Worm (Caenorhabditis elegans) whole organism, L4/young adult: ENCODE data around the gene kxd-1.

Experiments
- W03F9.2 ChIP-seq: fragments of 150-350 bp; optimal IDR thresholded peaks from 2 replicates; lab custom pipeline; 2014; ENCODE audit warnings: missing biosample characterization, missing genetic modification characterization
- dao-5 ChIP-seq: sonication (generic microtip); optimal IDR thresholded peaks from 2 replicates; lab custom pipeline; 2016; ENCODE audit warnings: missing genotype, missing genetic modification characterization, moderate library complexity, missing compliant biosample characterization
- him-1 ChIP-seq: sonication (generic microtip); optimal IDR thresholded peaks from 2 replicates; lab custom pipeline; 2016; ENCODE audit warnings: missing genotype, missing genetic modification reagents, missing genetic modification characterization, missing compliant biosample characterization

- TF ChIP-seq dao-5 (tag; lab: Kevin White, UChicago) (no peak), him-1 (tag; lab: Kevin White, UChicago) (no peak), W03F9.2 (tag; lab: Kevin White, UChicago) (no peak)
Observed at ce11 chrV:7239471-7239870, 18.2 kb downstream of the kxd-1 start, which contains the start of gene C05C8.1.
